Worm (Caenorhabditis elegans) whole organism, young adult: Measurements from ENCODE around the gene F31E3.12.

ENCODE experiments used
- B0336.3 ChIP-seq: fragments of 200-800 bp; sonication (Bioruptor generic); IDR thresholded peaks from 2 replicates; pipeline ENCODE4 v1.3.6; 2022; ENCODE audit warnings: missing genetic modification characterization, missing compliant biosample characterization
- C06A6.2 ChIP-seq: fragments of 200-800 bp; sonication (Bioruptor generic); conservative IDR thresholded peaks from 2 replicates; pipeline ENCODE4 v1.3.6; 2022; ENCODE audit warnings: missing genetic modification characterization, missing compliant biosample characterization
- F22D6.2 ChIP-seq: sonication (generic microtip); optimal IDR thresholded peaks from 2 replicates; lab custom pipeline; 2016; ENCODE audit warnings: mild to moderate bottlenecking, missing genetic modification characterization, missing compliant biosample characterization
- F23B12.7 ChIP-seq: sonication (generic microtip); optimal IDR thresholded peaks from 2 replicates; lab custom pipeline; 2017; ENCODE audit warnings: missing genetic modification characterization, mild to moderate bottlenecking, missing compliant biosample characterization, antibody characterized with exemption, moderate library complexity; ENCODE audit not compliant: insufficient read depth
- F33H1.4 ChIP-seq: fragments of 200-800 bp; sonication (Bioruptor generic); IDR thresholded peaks from 2 replicates; pipeline ENCODE4 v1.3.6; 2022; ENCODE audit warnings: missing genetic modification reagents, missing genetic modification characterization, missing compliant biosample characterization
- F37B4.10 ChIP-seq: fragments of 200-800 bp; sonication (Bioruptor generic); IDR thresholded peaks from 2 replicates; pipeline ENCODE4 v1.3.6; 2022; ENCODE audit warnings: missing genetic modification characterization, missing compliant biosample characterization
- F57A8.1 ChIP-seq: fragments of 200-800 bp; sonication (Bioruptor generic); optimal IDR thresholded peaks from 2 replicates; lab custom pipeline; 2018; ENCODE audit warnings: mild to moderate bottlenecking, missing genetic modification characterization, moderate library complexity, missing compliant biosample characterization
- F57C9.4 ChIP-seq: sonication (generic microtip); optimal IDR thresholded peaks from 2 replicates; lab custom pipeline; 2017; ENCODE audit warnings: mild to moderate bottlenecking, missing genetic modification characterization, missing compliant biosample characterization
- T26A5.8 ChIP-seq: sonication (generic microtip); optimal IDR thresholded peaks from 2 replicates; lab custom pipeline; 2016; ENCODE audit warnings: missing genetic modification characterization, missing compliant biosample characterization
- Y67H2A.10 ChIP-seq: fragments of 200-800 bp; sonication (Bioruptor generic); conservative IDR thresholded peaks from 2 replicates; pipeline ENCODE4 v1.3.6; 2022; ENCODE audit warnings: missing genetic modification reagents, missing genetic modification characterization, missing compliant biosample characterization
- akir-1 ChIP-seq: fragments of 200-800 bp; sonication (Bioruptor generic); optimal IDR thresholded peaks from 2 replicates; lab custom pipeline; 2018; ENCODE audit warnings: mild to moderate bottlenecking, missing genetic modification characterization, moderate library complexity, missing compliant biosample characterization
- ama-1 ChIP-seq, 3 experiments: fragments of 150-350 bp in 1 of 3; sonication (generic microtip) in 2 of 3; optimal IDR thresholded peaks; 2 replicates each; lab custom pipeline; 2014 to 2018; ENCODE audit warnings: missing biosample characterization in 2 of 3, missing genetic modification characterization in 2 of 3, missing genetic modification reagents in 2 of 3
- aptf-3 ChIP-seq: fragments of 200-800 bp; sonication (Bioruptor generic); IDR thresholded peaks from 2 replicates; pipeline ENCODE4 v1.3.6; 2022; ENCODE audit warnings: missing genetic modification characterization, missing compliant biosample characterization
- atf-7 ChIP-seq: sonication (generic microtip); optimal IDR thresholded peaks from 2 replicates; lab custom pipeline; 2017; ENCODE audit warnings: mild to moderate bottlenecking, missing genetic modification characterization, missing compliant biosample characterization
- attf-3 ChIP-seq: fragments of 200-800 bp; sonication (Bioruptor generic); conservative IDR thresholded peaks from 2 replicates; pipeline ENCODE4 v1.3.6; 2022; ENCODE audit warnings: missing genetic modification reagents, missing genetic modification characterization, missing compliant biosample characterization
- attf-5 ChIP-seq: fragments of 200-800 bp; sonication (Bioruptor generic); optimal IDR thresholded peaks from 2 replicates; lab custom pipeline; 2018; ENCODE audit warnings: mild to moderate bottlenecking, missing genetic modification characterization, missing compliant biosample characterization
- attf-6 ChIP-seq: fragments of 200-800 bp; sonication (Bioruptor generic); IDR thresholded peaks from 2 replicates; pipeline ENCODE4 v1.3.6; 2022; ENCODE audit warnings: missing genetic modification reagents, missing genetic modification characterization, missing compliant biosample characterization
- cebp-1 ChIP-seq, 2 experiments: fragments of 200-800 bp in 1 of 2; sonication (Bioruptor generic) in 1 of 2; sonication (generic microtip) in 1 of 2; IDR thresholded peaks in 1 of 2; optimal IDR thresholded peaks in 1 of 2; 2 replicates each; pipeline versions ENCODE4 v1.3.6 to Lab custom; 2017 to 2022; ENCODE audit warnings: missing compliant biosample characterization in 2 of 2, missing genetic modification characterization in 2 of 2, mild to moderate bottlenecking in 1 of 2, missing genetic modification reagents in 1 of 2, moderate library complexity in 1 of 2
- ceh-40 ChIP-seq: fragments of 200-800 bp; sonication (Bioruptor generic); IDR thresholded peaks from 2 replicates; pipeline ENCODE4 v1.3.6; 2022; ENCODE audit warnings: missing genetic modification characterization, missing compliant biosample characterization
- dpff-1 ChIP-seq: sonication (generic microtip); optimal IDR thresholded peaks from 2 replicates; lab custom pipeline; 2017; ENCODE audit warnings: mild to moderate bottlenecking, missing genetic modification characterization, missing compliant biosample characterization
- dpl-1 ChIP-seq: fragments of 150-350 bp; optimal IDR thresholded peaks from 2 replicates; lab custom pipeline; 2014; ENCODE audit warnings: missing biosample characterization, missing genetic modification reagents, missing genetic modification characterization
- egl-18 ChIP-seq: fragments of 200-800 bp; sonication (Bioruptor generic); IDR thresholded peaks from 2 replicates; pipeline ENCODE4 v1.3.6; 2022; ENCODE audit warnings: missing genetic modification reagents, missing genetic modification characterization, missing compliant biosample characterization
- egl-44 ChIP-seq: fragments of 200-800 bp; sonication (Bioruptor generic); IDR thresholded peaks from 2 replicates; pipeline ENCODE4 v1.3.6; 2022; ENCODE audit warnings: missing genetic modification reagents, missing genetic modification characterization, missing compliant biosample characterization
- ets-4 ChIP-seq: fragments of 200-800 bp; sonication (Bioruptor generic); optimal IDR thresholded peaks from 2 replicates; lab custom pipeline; 2018; ENCODE audit warnings: mild to moderate bottlenecking, missing genetic modification characterization, missing compliant biosample characterization
- hmg-1.2 ChIP-seq: fragments of 200-800 bp; sonication (Bioruptor generic); IDR thresholded peaks from 2 replicates; pipeline ENCODE4 v1.3.6; 2022; ENCODE audit warnings: missing genetic modification reagents, missing genetic modification characterization, missing compliant biosample characterization
- hmg-20 ChIP-seq: fragments of 200-800 bp; sonication (Bioruptor generic); IDR thresholded peaks from 2 replicates; pipeline ENCODE4 v1.3.6; 2022; ENCODE audit warnings: missing genetic modification reagents, missing genetic modification characterization, missing compliant biosample characterization
- hrde-1 ChIP-seq: sonication (generic microtip); optimal IDR thresholded peaks from 2 replicates; lab custom pipeline; 2016; ENCODE audit warnings: missing genetic modification characterization, mild to moderate bottlenecking, missing compliant biosample characterization, moderate library complexity, missing genotype, missing genetic modification reagents, borderline replicate concordance
- hsf-1 ChIP-seq: fragments of 200-800 bp; sonication (Bioruptor generic); IDR thresholded peaks from 2 replicates; pipeline ENCODE4 v1.3.6; 2022; ENCODE audit warnings: missing genetic modification reagents, missing genetic modification characterization, missing compliant biosample characterization
- madf-3 ChIP-seq: fragments of 200-800 bp; sonication (Bioruptor generic); IDR thresholded peaks from 2 replicates; pipeline ENCODE4 v1.3.6; 2022; ENCODE audit warnings: missing genetic modification reagents, missing genetic modification characterization, missing compliant biosample characterization
- madf-6 ChIP-seq: fragments of 200-800 bp; sonication (Bioruptor generic); IDR thresholded peaks from 2 replicates; pipeline ENCODE4 v1.3.6; 2022; ENCODE audit warnings: missing genetic modification reagents, missing genetic modification characterization, missing compliant biosample characterization
- madf-8 ChIP-seq: fragments of 200-800 bp; sonication (Bioruptor generic); conservative IDR thresholded peaks from 2 replicates; pipeline ENCODE4 v1.3.6; 2022; ENCODE audit warnings: missing genetic modification reagents, missing genetic modification characterization, missing compliant biosample characterization
- mcd-1 ChIP-seq: fragments of 200-800 bp; sonication (Bioruptor generic); IDR thresholded peaks from 2 replicates; pipeline ENCODE4 v1.3.6; 2022; ENCODE audit warnings: missing genetic modification reagents, missing genetic modification characterization, missing compliant biosample characterization
- pbrm-1 ChIP-seq: fragments of 200-800 bp; sonication (Bioruptor generic); IDR thresholded peaks from 2 replicates; pipeline ENCODE4 v1.3.6; 2022; ENCODE audit warnings: missing genetic modification reagents, missing genetic modification characterization, missing compliant biosample characterization
- pha-4 ChIP-seq: fragments of 150-350 bp; sonication (generic microtip); optimal IDR thresholded peaks from 2 replicates; lab custom pipeline; 2014; ENCODE audit warnings: missing biosample characterization, missing genetic modification reagents, missing genetic modification characterization
- repo-1 ChIP-seq: sonication (generic microtip); optimal IDR thresholded peaks from 2 replicates; lab custom pipeline; 2017; ENCODE audit warnings: mild to moderate bottlenecking, missing genetic modification characterization, missing compliant biosample characterization
- rpc-1 ChIP-seq, 2 experiments: fragments of 150-350 bp in 1 of 2; sonication (generic microtip) in 1 of 2; optimal IDR thresholded peaks; 2 replicates each; lab custom pipeline; 2014 to 2018; ENCODE audit warnings: missing biosample characterization in 1 of 2, missing genetic modification characterization in 1 of 2, missing genetic modification reagents in 1 of 2, missing genotype in 1 of 2
- sea-2 ChIP-seq: fragments of 200-800 bp; sonication (Bioruptor generic); IDR thresholded peaks from 2 replicates; pipeline ENCODE4 v1.3.6; 2022; ENCODE audit warnings: missing genetic modification characterization, missing compliant biosample characterization
- snpc-1.1 ChIP-seq: sonication (generic microtip); optimal IDR thresholded peaks from 2 replicates; lab custom pipeline; 2017; ENCODE audit warnings: missing genetic modification characterization, mild to moderate bottlenecking, missing compliant biosample characterization, antibody characterized with exemption, moderate library complexity, missing genotype, missing genetic modification reagents; ENCODE audit not compliant: insufficient read depth
- snpc-1.3 ChIP-seq: sonication (generic microtip); optimal IDR thresholded peaks from 2 replicates; lab custom pipeline; 2017; ENCODE audit warnings: missing genetic modification characterization, mild to moderate bottlenecking, missing compliant biosample characterization, antibody characterized with exemption, moderate library complexity, missing genotype, missing genetic modification reagents; ENCODE audit not compliant: insufficient read depth
- snpc-4 ChIP-seq, 5 experiments: fragments of 150-350 bp in 1 of 5; sonication (generic microtip) in 4 of 5; optimal IDR thresholded peaks; 2 replicates each; lab custom pipeline; 2014 to 2018; ENCODE audit warnings: missing genetic modification characterization in 5 of 5, missing biosample characterization in 3 of 5, antibody characterized with exemption in 2 of 5, mild to moderate bottlenecking in 2 of 5, missing compliant biosample characterization in 2 of 5, missing genotype in 2 of 5, moderate library complexity in 2 of 5, missing genetic modification reagents in 1 of 5
- xnd-1 ChIP-seq: sonication (generic microtip); optimal IDR thresholded peaks from 2 replicates; lab custom pipeline; 2016; ENCODE audit warnings: missing genotype, missing genetic modification reagents, missing genetic modification characterization, missing compliant biosample characterization
- ztf-3 ChIP-seq: fragments of 200-800 bp; sonication (Bioruptor generic); optimal IDR thresholded peaks from 2 replicates; lab custom pipeline; 2018; ENCODE audit warnings: mild to moderate bottlenecking, missing genetic modification characterization, missing compliant biosample characterization
- ztf-6 ChIP-seq: fragments of 200-800 bp; sonication (Bioruptor generic); IDR thresholded peaks from 2 replicates; pipeline ENCODE4 v1.3.6; 2022; ENCODE audit warnings: missing genetic modification reagents, missing genetic modification characterization, missing compliant biosample characterization

Gene F31E3.12

DNA sequence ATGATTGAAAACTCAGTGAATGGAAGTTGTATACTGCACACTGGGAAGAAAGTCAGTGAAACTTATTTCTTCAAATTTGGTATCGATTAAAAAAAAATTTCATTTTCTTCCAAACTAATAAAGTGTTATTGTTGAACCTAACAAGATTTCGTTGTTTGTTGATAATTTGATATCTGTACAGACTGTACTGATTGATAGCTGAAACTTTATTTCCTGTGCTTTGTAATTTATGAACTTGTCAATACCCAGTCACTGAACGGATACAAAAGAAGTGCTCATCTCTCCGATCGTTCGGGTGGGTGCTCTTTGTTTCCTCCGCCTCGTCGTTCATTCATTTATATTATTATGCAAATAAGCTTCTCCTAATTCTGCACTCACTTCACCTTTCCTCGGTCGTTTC, at the start of gene F31E3.12:
TSS of gene F31E3.12 (plus strand) at position 301 of the 400 bp plus-strand sequence.
- TF ChIP-seq ceh-40 (GFP tag; lab: Robert Waterston, UW) (no peak), atf-7 (tag; lab: Kevin White, UChicago) (no peak), F23B12.7 (tag; lab: Kevin White, UChicago) (no peak), dpff-1 (tag; lab: Kevin White, UChicago) (no peak), akir-1 (GFP tag; lab: Kevin White, UChicago) (no peak), madf-6 (GFP tag; lab: Robert Waterston, UW) (no peak), hsf-1 (no peak), attf-5 (GFP tag; lab: Kevin White, UChicago) (no peak), F57A8.1 (GFP tag; lab: Kevin White, UChicago) (no peak), mcd-1 (GFP tag; lab: Robert Waterston, UW) (no peak), egl-18 (GFP tag; lab: Robert Waterston, UW) (no peak)

ce11 chrIII:6928725-6929124, 40.5 kb upstream of the F31E3.12 start, which contains the start of gene flap-1:
Gene flap-1, minus strand, starts transcription at chrIII:6928825.
- TF ChIP-seq hmg-20 (GFP tag; lab: Robert Waterston, UW) = no peak
- no peak for TF ChIP-seq F22D6.2
- TF ChIP-seq attf-6 (GFP tag; lab: Robert Waterston, UW) = no peak
- no peak for TF ChIP-seq hmg-1.2 (GFP tag; lab: Robert Waterston, UW)
- TF ChIP-seq sea-2 = no peak
- TF ChIP-seq snpc-1.3 (tag; lab: Kevin White, UChicago) = no peak
- no peak for TF ChIP-seq rpc-1 (optimal IDR thresholded peaks at IDR 0.05; lab: Kevin White, UChicago)
- TF ChIP-seq rpc-1 (tag; optimal IDR thresholded peaks at IDR 0.05; lab: Kevin White, UChicago) = no peak
- no peak for TF ChIP-seq ama-1 (optimal IDR thresholded peaks at IDR 0.05; lab: Kevin White, UChicago)
- no peak for TF ChIP-seq ama-1 (GFP tag; optimal IDR thresholded peaks at IDR 0.05; lab: Kevin White, UChicago)
- TF ChIP-seq repo-1 (tag; lab: Kevin White, UChicago) = no peak
- TF ChIP-seq ets-4 (GFP tag; lab: Kevin White, UChicago) = no peak
- TF ChIP-seq ztf-6 (GFP tag; lab: Robert Waterston, UW) = no peak
- TF ChIP-seq F37B4.10 = no peak
- TF ChIP-seq madf-3 (GFP tag; lab: Robert Waterston, UW) = no peak
- no peak for TF ChIP-seq egl-44
- no peak for TF ChIP-seq cebp-1 (GFP tag; IDR thresholded peaks at IDR 0.05; lab: Robert Waterston, UW)
- TF ChIP-seq cebp-1 (tag; optimal IDR thresholded peaks at IDR 0.05; lab: Kevin White, UChicago) = no peak
- TF ChIP-seq pbrm-1 = no peak

DNA sequence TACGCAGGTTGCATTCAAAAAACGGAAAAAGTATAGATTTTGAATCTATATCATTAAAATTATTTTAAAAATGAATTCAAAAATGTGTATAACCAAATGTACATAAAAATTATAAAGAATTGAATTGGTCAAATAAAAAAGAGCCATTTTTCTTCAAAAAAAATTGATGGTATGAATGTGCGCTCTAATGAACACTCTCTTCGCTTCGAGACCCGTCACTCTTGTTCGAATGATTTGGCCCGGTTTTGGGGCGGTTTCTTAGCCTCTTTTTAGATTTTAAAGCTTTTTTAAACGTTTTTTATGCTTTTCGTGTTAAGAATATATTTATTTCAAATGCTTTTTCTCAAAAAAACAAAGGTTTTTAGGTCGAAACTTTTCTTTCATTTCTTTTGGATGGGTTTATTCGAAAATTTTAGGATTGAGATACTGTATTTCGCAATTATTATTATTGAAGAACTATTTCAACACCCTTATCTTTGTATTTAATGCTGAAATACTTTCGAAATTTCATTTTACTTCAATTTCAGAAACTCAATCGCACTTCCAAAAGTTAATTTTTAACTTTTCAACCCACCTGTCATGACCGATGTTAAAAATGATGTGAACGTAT, 39.5 kb upstream of the F31E3.12 start, which contains the start of gene inf-1:
TSS of gene inf-1 (plus strand) at position 577 of the 610 bp plus-strand sequence.
- TF ChIP-seq pha-4 (no peak), dpl-1 (GFP tag; lab: Kevin White, UChicago) (peak; percentile 46), ztf-3 (GFP tag; lab: Kevin White, UChicago) (no peak), snpc-4 (GFP tag; optimal IDR thresholded peaks at IDR 0.05; lab: Kevin White, UChicago) (no peak), snpc-4 (tag; optimal IDR thresholded peaks at IDR 0.05; lab: Kevin White, UChicago) (no peak), snpc-1.3 (tag; lab: Kevin White, UChicago) (peak; percentile 28), ztf-6 (GFP tag; lab: Robert Waterston, UW) (no peak), madf-8 (GFP tag; lab: Robert Waterston, UW) (no peak), xnd-1 (tag; lab: Kevin White, UChicago) (no peak), F33H1.4 (GFP tag; lab: Robert Waterston, UW) (peak; percentile 74), hrde-1 (tag; lab: Kevin White, UChicago) (no peak), F57C9.4 (tag; lab: Kevin White, UChicago) (no peak), snpc-1.1 (peak; percentile 5), B0336.3 (GFP tag; lab: Robert Waterston, UW) (no peak), mcd-1 (GFP tag; lab: Robert Waterston, UW) (peak; percentile 77), Y67H2A.10 (GFP tag; lab: Robert Waterston, UW) (no peak), aptf-3 (no peak), T26A5.8 (tag; lab: Kevin White, UChicago) (no peak), pbrm-1 (no peak), C06A6.2 (GFP tag; lab: Robert Waterston, UW) (no peak), attf-3 (GFP tag; lab: Robert Waterston, UW) (no peak), cebp-1 (GFP tag; IDR thresholded peaks at IDR 0.05; lab: Robert Waterston, UW) (peak; percentile 68; the same call in 1 of the 2 replicates), cebp-1 (tag; optimal IDR thresholded peaks at IDR 0.05; lab: Kevin White, UChicago) (peak; percentile 95)
